Worm (Caenorhabditis elegans): Measurements from ENCODE around the gene F28F5.6.

The F28F5.6 gene

DNA sequence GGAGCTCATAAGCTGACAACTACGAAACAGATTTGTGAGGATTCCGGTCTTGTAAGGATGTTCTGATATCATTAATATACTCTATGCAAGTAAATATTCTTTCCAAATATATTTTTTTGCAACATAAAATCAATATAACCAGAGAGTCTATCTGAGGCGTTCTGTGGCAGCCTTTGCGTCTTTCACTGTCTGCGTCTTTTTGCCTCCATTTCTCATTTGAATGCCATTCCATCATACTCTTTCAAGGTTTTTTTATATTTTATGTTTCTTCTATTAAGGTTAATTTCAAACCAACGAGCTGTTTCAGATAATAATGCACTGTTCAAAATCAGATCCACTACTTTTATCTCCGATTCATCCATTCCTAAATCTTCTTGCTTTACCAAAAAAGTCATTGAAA lies 23.8 kb downstream of the F28F5.6 start, which contains the start of gene R05H11.1:
Gene R05H11.1, plus strand, starts transcription at position 301 of the 400 bp plus-strand sequence.
- TF ChIP-seq unc-120 (tag; optimal IDR thresholded peaks at IDR 0.05; ENCODE audit: poor library complexity, severe bottlenecking) (no peak), nhr-12 (tag; optimal IDR thresholded peaks at IDR 0.05) (no peak), drap-1 (GFP tag; optimal IDR thresholded peaks at IDR 0.05) (no peak), nhr-237 (tag; optimal IDR thresholded peaks at IDR 0.05) (no peak)
